Fruit fly (Drosophila melanogaster): ENCODE results near the gene CG6012.

DNA sequence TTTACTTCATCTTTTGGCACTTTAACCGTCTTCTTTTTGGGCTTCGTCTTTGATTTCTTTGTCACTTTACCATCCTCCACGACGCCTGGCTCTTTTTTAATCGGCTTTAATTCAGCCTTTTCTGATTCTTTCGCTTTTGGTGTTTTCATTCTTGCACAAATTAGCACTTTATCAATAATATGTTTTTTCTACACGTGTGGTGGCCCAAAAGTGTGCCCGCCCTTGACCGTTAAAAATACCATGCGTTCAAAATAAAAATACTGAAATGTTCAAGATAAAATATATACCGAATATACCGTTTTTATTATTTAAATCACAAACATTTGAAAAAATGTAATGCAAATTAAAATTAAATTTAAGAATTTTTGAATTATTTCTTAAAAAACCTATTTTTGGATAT is 40.7 kb upstream of the CG6012 start, which contains the start of gene CG12288:
- TF ChIP-seq CG5204 (GFP tag; optimal IDR thresholded peaks at IDR 0.05) = no peak
- TF ChIP-seq Mnt (GFP tag; optimal IDR thresholded peaks at IDR 0.05) = peak; percentile 34

All from whole organism, adult.